Fruit fly (Drosophila melanogaster) whole organism, larva: ENCODE data around the gene Zip102B.
"Not testable (repeated sequence)": the region's sequence is repeated elsewhere in the genome, so short reads cannot be mapped to it uniquely, and the experiment has no call there.

Experiments
- noc ChIP-seq: fragments of 200-800 bp; sonication (Bioruptor generic); optimal IDR thresholded peaks from 3 replicates; lab custom pipeline; 2019; ENCODE audit warnings: missing biosample characterization, mild to moderate bottlenecking, missing genetic modification characterization, moderate library complexity

Gene Zip102B

dm6 chr4:313696-314104 lies at the start of gene Zip102B:
TSS of gene Zip102B (minus strand) at chr4:314087.
- TF ChIP-seq noc, result no peak

dm6 chr4:359759-360290 lies 45.9 kb upstream of the Zip102B start, which contains the start of gene Hcf:
TSS of gene Hcf (plus strand) at chr4:359938.
- TF ChIP-seq noc, result no peak

- no peak for TF ChIP-seq noc
These were observed 45.0 kb upstream of the Zip102B start for dm6 chr4:358930-359268.

- TF ChIP-seq noc, result no peak
These were observed 44.4 kb upstream of the Zip102B start, which contains the start of gene PMCA for dm6 chr4:358093-358929. TSS of gene PMCA (minus strand) at chr4:358917.

DNA sequence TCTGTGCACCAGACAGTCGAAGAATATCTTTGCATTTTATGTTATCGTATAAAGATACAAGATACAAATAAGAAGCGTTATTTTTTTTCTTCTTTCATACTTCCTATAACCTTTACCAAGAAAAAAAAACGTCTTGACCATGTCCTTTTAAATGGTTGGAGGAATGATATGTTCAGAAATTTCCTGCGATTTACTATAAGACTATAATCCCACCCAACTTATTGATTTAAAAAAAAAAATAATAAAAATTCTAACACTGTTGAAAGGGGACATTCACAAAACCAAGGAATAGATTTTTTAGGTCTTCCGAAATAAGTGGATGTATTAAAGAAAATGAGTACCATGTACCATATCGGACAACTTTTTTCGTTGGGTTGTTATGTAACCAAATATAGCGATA lies 22.1 kb upstream of the Zip102B start:
- TF ChIP-seq noc, result no peak

- TF ChIP-seq noc, result no peak
These were observed 18.4 kb upstream of the Zip102B start for dm6 chr4:332268-332667.

dm6 chr4:329119-329518 lies 15.2 kb upstream of the Zip102B start:
- no peak for TF ChIP-seq noc

dm6 chr4:318795-319194 lies 4.9 kb upstream of the Zip102B start:
- no peak for TF ChIP-seq noc

- no peak for TF ChIP-seq noc
These were observed 1.4 kb upstream of the Zip102B start for dm6 chr4:315322-315721.

DNA sequence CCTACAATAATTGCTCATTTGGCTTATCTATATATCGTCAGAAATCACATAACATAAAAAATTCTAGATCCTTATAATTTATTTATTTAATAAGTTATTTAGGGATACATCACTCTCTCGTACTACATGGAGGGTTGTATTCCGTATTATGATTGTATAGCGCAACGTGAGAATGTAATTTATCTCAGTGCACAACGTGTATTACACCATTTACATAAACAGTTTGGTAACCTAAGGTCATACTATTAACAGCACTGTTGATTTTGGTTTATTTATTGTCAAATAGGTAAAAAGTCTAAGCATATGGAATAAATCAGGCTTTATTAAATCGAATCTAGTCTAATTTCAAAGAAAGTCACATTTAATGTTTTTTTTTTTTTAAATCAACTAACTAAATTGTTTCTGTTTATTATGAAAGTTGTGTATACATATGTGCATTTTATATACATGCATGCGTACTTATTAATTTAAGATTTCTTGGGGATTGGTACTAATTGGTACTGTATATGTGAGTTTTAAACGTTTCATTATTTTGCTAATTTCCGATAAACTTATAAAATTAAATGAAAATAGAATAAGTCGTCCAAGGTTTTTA lies 882 bp upstream of the Zip102B start, which contains the start of gene Rnf11:
Gene Rnf11, plus strand, starts transcription at position 252 of the 595 bp plus-strand sequence.
- no peak for TF ChIP-seq noc

dm6 chr4:310670-311069 lies 3.2 kb downstream of the Zip102B start:
- TF ChIP-seq noc, result no peak

DNA sequence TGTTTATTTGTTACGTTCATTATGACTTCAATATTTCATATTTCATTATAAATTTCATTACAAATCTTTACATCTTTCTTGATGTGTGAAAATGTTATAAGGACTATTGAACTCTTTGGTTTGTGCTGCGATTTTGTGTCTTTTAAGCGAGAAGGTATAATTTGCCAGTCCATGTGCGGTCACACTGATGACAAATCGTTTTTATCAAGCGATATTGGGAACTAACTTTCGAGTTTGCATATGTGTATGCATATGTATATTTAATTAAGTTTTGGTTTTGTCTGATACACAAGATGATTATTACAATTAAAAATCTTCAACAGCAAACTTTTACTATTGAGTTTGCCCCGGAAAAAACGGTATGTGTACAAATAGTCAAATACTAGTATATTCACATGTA lies 6.0 kb downstream of the Zip102B start, which contains the start of gene Rad23:
Gene Rad23, plus strand, starts transcription at position 163 of the 400 bp plus-strand sequence.
- TF ChIP-seq noc, result no peak

DNA sequence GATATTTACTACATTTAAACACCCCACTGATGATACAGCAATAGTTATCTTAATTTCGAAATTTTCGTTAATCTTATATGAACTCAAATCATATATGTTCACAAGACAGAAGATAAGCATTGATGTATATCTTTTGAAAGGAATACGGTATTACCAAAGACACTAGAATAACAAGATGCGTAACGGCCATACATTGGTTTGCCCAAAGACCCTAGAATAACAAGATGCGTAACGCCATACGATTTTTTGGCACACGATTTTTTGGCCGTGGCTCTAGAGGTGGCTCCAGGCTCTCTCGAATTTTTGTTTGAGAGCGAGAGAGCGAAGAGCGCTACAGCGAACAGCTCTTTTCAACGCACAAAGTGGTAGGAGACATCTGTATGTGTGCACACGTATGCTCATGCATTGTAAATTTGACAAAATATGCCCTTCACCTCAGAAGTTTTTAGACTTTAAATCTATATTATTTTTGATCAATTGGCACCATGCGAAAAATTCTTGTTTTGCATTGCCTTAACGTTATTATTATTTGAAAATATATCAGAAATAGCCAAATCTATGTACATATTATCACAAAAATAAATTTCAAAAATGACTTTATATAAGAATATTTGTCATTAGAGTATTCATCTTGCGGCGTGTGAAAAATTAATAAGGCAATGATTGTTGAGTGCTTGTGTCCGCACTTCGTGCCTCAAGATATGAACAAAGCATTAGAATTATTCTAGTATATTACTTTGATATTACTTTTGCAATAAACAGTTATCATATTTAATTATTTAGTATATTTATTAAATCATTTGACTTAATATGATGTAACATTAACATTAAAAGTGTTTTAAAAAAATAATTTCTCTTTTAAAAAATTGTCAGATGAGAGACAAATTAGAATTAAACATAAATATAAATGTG lies 7.2 kb downstream of the Zip102B start, which contains the start of gene Syt7:
Gene Syt7, minus strand, starts transcription at position 51 of the 912 bp plus-strand sequence.
- not testable (repeated sequence) for TF ChIP-seq noc

- no peak for TF ChIP-seq noc
These were observed 8.2 kb downstream of the Zip102B start for dm6 chr4:305697-306096.

dm6 chr4:292403-292802 lies 21.5 kb downstream of the Zip102B start:
- no peak for TF ChIP-seq noc

DNA sequence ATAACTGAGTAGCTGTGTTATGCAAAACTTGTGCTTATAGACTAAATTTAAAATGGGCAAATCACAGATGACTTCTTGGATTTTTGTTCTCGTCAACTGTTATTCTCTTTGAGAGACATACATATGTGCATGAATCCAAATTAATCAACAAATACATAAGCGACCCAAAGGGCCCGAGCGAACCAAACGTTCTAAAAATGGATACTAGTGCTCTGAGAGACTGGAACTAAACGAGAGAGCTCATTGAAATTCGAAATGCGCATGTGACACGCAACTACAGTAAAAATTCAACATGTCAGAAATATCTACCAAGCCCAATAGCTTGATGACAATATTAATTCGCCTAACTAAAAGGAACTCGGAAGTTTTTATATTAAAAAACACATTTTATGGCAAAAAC lies 37.6 kb downstream of the Zip102B start, which contains the start of gene NfI:
Gene NfI, minus strand, starts transcription at position 45 of the 400 bp plus-strand sequence.
- TF ChIP-seq noc, result no peak
